Fruit fly (Drosophila melanogaster) whole organism, embryonic: Measurements from ENCODE around the gene CG10874.

Experiments
- ATbp ChIP-seq: fragments of 200-800 bp; sonication (Bioruptor generic); optimal IDR thresholded peaks from 2 replicates; lab custom pipeline; 2017; ENCODE audit warnings: missing biosample characterization, mild to moderate bottlenecking, missing genetic modification characterization, missing genetic modification reagents
- Atf6 ChIP-seq: fragments of 200-800 bp; sonication (Bioruptor generic); IDR thresholded peaks from 2 replicates; pipeline ENCODE4 v1.3.6; 2022; ENCODE audit warnings: missing biosample characterization, missing genetic modification characterization
- Awh ChIP-seq: fragments of 200-800 bp; sonication (Bioruptor generic); IDR thresholded peaks from 2 replicates; pipeline ENCODE4, ENCODE4 v1.3.6; 2022; ENCODE audit warnings: missing biosample characterization, missing genetic modification characterization
- CG10147 ChIP-seq: fragments of 200-800 bp; sonication (Bioruptor generic); optimal IDR thresholded peaks from 2 replicates; lab custom pipeline; 2019; ENCODE audit warnings: missing biosample characterization, mild to moderate bottlenecking, missing genetic modification characterization, moderate library complexity
- CG10431 ChIP-seq: fragments of 200-800 bp; sonication (Bioruptor generic); optimal IDR thresholded peaks from 3 replicates; lab custom pipeline; 2018; ENCODE audit warnings: missing biosample characterization, mild to moderate bottlenecking, missing genetic modification characterization
- CG11504 ChIP-seq: fragments of 200-800 bp; sonication (Bioruptor generic); optimal IDR thresholded peaks from 3 replicates; lab custom pipeline; 2019; ENCODE audit warnings: missing biosample characterization, mild to moderate bottlenecking, missing genetic modification characterization, moderate library complexity
- CG15269 ChIP-seq: fragments of 200-800 bp; sonication (Bioruptor generic); optimal IDR thresholded peaks from 2 replicates; lab custom pipeline; 2018; ENCODE audit warnings: missing biosample characterization, mild to moderate bottlenecking, missing genetic modification characterization, moderate library complexity
- CG1529 ChIP-seq: fragments of 200-800 bp; sonication (Bioruptor generic); optimal IDR thresholded peaks from 3 replicates; lab custom pipeline; 2018; ENCODE audit warnings: missing biosample characterization, missing genetic modification characterization
- CG15479 ChIP-seq: fragments of 200-800 bp; sonication (Bioruptor generic); optimal IDR thresholded peaks from 3 replicates; lab custom pipeline; 2019; ENCODE audit warnings: missing biosample characterization, mild to moderate bottlenecking, missing genetic modification characterization, moderate library complexity
- CG15514 ChIP-seq: fragments of 200-800 bp; sonication (Bioruptor generic); optimal IDR thresholded peaks from 3 replicates; lab custom pipeline; 2017; ENCODE audit warnings: missing biosample characterization, missing genetic modification characterization, mild to moderate bottlenecking, moderate library complexity, missing genetic modification reagents
- CG16815 ChIP-seq: fragments of 200-800 bp; sonication (Bioruptor generic); optimal IDR thresholded peaks from 3 replicates; lab custom pipeline; 2017; ENCODE audit warnings: missing biosample characterization, mild to moderate bottlenecking, missing genetic modification characterization
- CG17385 ChIP-seq: fragments of 200-800 bp; sonication (Bioruptor generic); optimal IDR thresholded peaks from 3 replicates; lab custom pipeline; 2018; ENCODE audit warnings: missing biosample characterization, mild to moderate bottlenecking, missing genetic modification characterization
- CG17568 ChIP-seq: fragments of 200-800 bp; sonication (Bioruptor generic); optimal IDR thresholded peaks from 2 replicates; lab custom pipeline; 2018; ENCODE audit warnings: missing biosample characterization, mild to moderate bottlenecking, missing genetic modification characterization, moderate library complexity
- CG1792 ChIP-seq: fragments of 200-800 bp; sonication (Bioruptor generic); optimal IDR thresholded peaks from 2 replicates; lab custom pipeline; 2016; ENCODE audit warnings: missing biosample characterization, missing genetic modification characterization
- CG18599 ChIP-seq: fragments of 200-800 bp; sonication (Bioruptor generic); optimal IDR thresholded peaks from 3 replicates; lab custom pipeline; 2017; ENCODE audit warnings: missing biosample characterization, missing genetic modification characterization, mild to moderate bottlenecking, moderate library complexity, missing genetic modification reagents
- CG2120 ChIP-seq: fragments of 200-800 bp; sonication (Bioruptor generic); optimal IDR thresholded peaks from 3 replicates; lab custom pipeline; 2016; ENCODE audit warnings: missing biosample characterization, missing genetic modification characterization
- CG2129 ChIP-seq: fragments of 200-800 bp; sonication (Bioruptor generic); IDR thresholded peaks from 2 replicates; pipeline ENCODE4 v1.3.6; 2022; ENCODE audit warnings: missing biosample characterization, missing genetic modification characterization; ENCODE audit not compliant: partially characterized antibody
- CG31224 ChIP-seq: fragments of 200-800 bp; sonication (Bioruptor generic); IDR thresholded peaks from 2 replicates; pipeline ENCODE4 v1.3.6; 2022; ENCODE audit warnings: missing biosample characterization, missing genetic modification characterization
- CG34376 ChIP-seq: fragments of 200-800 bp; sonication (Bioruptor generic); optimal IDR thresholded peaks from 2 replicates; lab custom pipeline; 2018; ENCODE audit warnings: missing biosample characterization, mild to moderate bottlenecking, missing genetic modification characterization
- CG3995 ChIP-seq: fragments of 200-800 bp; sonication (Bioruptor generic); optimal IDR thresholded peaks from 3 replicates; lab custom pipeline; 2016; ENCODE audit warnings: missing biosample characterization, missing genetic modification characterization
- CG6689 ChIP-seq: fragments of 200-800 bp; sonication (Bioruptor generic); IDR thresholded peaks from 2 replicates; pipeline ENCODE4 v1.3.6; 2022; ENCODE audit warnings: missing biosample characterization, missing genetic modification characterization
- CG8924 ChIP-seq: fragments of 200-800 bp; optimal IDR thresholded peaks from 3 replicates; lab custom pipeline; 2019; ENCODE audit warnings: missing biosample characterization, mild to moderate bottlenecking, missing genetic modification characterization, moderate library complexity
- Chrac-16 ChIP-seq: fragments of 200-800 bp; sonication (Bioruptor generic); optimal IDR thresholded peaks from 3 replicates; lab custom pipeline; 2016; ENCODE audit warnings: missing biosample characterization, missing genetic modification characterization
- D19A ChIP-seq: fragments of 200-800 bp; optimal IDR thresholded peaks from 3 replicates; lab custom pipeline; 2019; ENCODE audit warnings: missing biosample characterization, mild to moderate bottlenecking, missing genetic modification characterization, moderate library complexity
- Eip74EF ChIP-seq, 2 experiments: fragments of 200-800 bp in 1 of 2; fragments of >200 bp in 1 of 2; sonication (Bioruptor generic) in 1 of 2; optimal IDR thresholded peaks; 2 replicates each; lab custom pipeline; 2017 to 2019; ENCODE audit warnings: missing biosample characterization in 2 of 2, missing genetic modification characterization in 2 of 2, mild to moderate bottlenecking in 1 of 2, moderate library complexity in 1 of 2
- HLH4C ChIP-seq: fragments of 200-800 bp; sonication (Bioruptor generic); IDR thresholded peaks from 3 replicates; pipeline ENCODE4 v1.3.6; 2022; ENCODE audit warnings: missing biosample characterization, missing genetic modification characterization; ENCODE audit not compliant: partially characterized antibody
- HmgZ ChIP-seq: fragments of 200-800 bp; sonication (Bioruptor generic); optimal IDR thresholded peaks from 2 replicates; lab custom pipeline; 2018; ENCODE audit warnings: missing biosample characterization, mild to moderate bottlenecking, missing genetic modification characterization
- Nf-YB ChIP-seq: fragments of 200-800 bp; sonication (Bioruptor generic); optimal IDR thresholded peaks from 3 replicates; lab custom pipeline; 2019; ENCODE audit warnings: missing biosample characterization, mild to moderate bottlenecking, missing genetic modification characterization, moderate library complexity
- bcd ChIP-seq: fragments of 200-800 bp; sonication (Bioruptor generic); optimal IDR thresholded peaks from 2 replicates; lab custom pipeline; 2017; ENCODE audit warnings: missing biosample characterization, mild to moderate bottlenecking, missing genetic modification characterization
- bsh ChIP-seq, 2 experiments: fragments of 200-800 bp; sonication (Bioruptor generic); optimal IDR thresholded peaks; 2 replicates each; lab custom pipeline; 2017 to 2018; ENCODE audit warnings: mild to moderate bottlenecking in 2 of 2, missing biosample characterization in 2 of 2, missing genetic modification characterization in 2 of 2, moderate library complexity in 1 of 2
- cad ChIP-seq: fragments of >200 bp; optimal IDR thresholded peaks from 2 replicates; lab custom pipeline; 2017; ENCODE audit warnings: missing biosample characterization, missing genetic modification characterization
- chn ChIP-seq: fragments of 200-800 bp; sonication (Bioruptor generic); optimal IDR thresholded peaks from 2 replicates; lab custom pipeline; 2016; ENCODE audit warnings: missing biosample characterization, missing genetic modification characterization
- dati ChIP-seq: fragments of 200-800 bp; sonication (Bioruptor generic); IDR thresholded peaks from 2 replicates; pipeline ENCODE4 v1.3.6; 2022; ENCODE audit warnings: missing biosample characterization, missing genetic modification characterization
- emc ChIP-seq: fragments of 200-800 bp; sonication (Bioruptor generic); optimal IDR thresholded peaks from 2 replicates; lab custom pipeline; 2016; ENCODE audit warnings: missing biosample characterization, missing genetic modification characterization
- grau ChIP-seq: fragments of 200-800 bp; optimal IDR thresholded peaks from 3 replicates; lab custom pipeline; 2019; ENCODE audit warnings: missing biosample characterization, mild to moderate bottlenecking, missing genetic modification characterization, moderate library complexity
- hth ChIP-seq: fragments of >200 bp; optimal IDR thresholded peaks from 2 replicates; lab custom pipeline; 2017; ENCODE audit warnings: inconsistent platforms
- insv ChIP-seq, 2 experiments: fragments of 200-800 bp; sonication (Bioruptor generic); optimal IDR thresholded peaks; 3 replicates each; lab custom pipeline; 2016 to 2018; ENCODE audit warnings: missing biosample characterization in 2 of 2, missing genetic modification characterization in 2 of 2
- jumu ChIP-seq: fragments of 200-800 bp; sonication (Bioruptor generic); optimal IDR thresholded peaks from 3 replicates; lab custom pipeline; 2016; ENCODE audit warnings: missing biosample characterization, missing genetic modification characterization
- maf-S ChIP-seq: fragments of 200-800 bp; sonication (Bioruptor generic); optimal IDR thresholded peaks from 2 replicates; lab custom pipeline; 2016; ENCODE audit warnings: missing biosample characterization, missing genetic modification characterization
- mirr ChIP-seq: fragments of 200-800 bp; sonication (Bioruptor generic); optimal IDR thresholded peaks from 3 replicates; lab custom pipeline; 2018; ENCODE audit warnings: missing biosample characterization, mild to moderate bottlenecking, missing genetic modification characterization
- nerfin-2 ChIP-seq: fragments of 200-800 bp; sonication (Bioruptor generic); IDR thresholded peaks from 2 replicates; pipeline ENCODE4 v1.3.6; 2022; ENCODE audit warnings: missing biosample characterization, missing genetic modification characterization; ENCODE audit not compliant: partially characterized antibody
- nmo ChIP-seq: fragments of 200-800 bp; sonication (Bioruptor generic); optimal IDR thresholded peaks from 2 replicates; lab custom pipeline; 2018; ENCODE audit warnings: missing biosample characterization, mild to moderate bottlenecking, missing genetic modification characterization, moderate library complexity
- otp ChIP-seq: fragments of 200-800 bp; sonication (Bioruptor generic); IDR thresholded peaks from 3 replicates; pipeline ENCODE4, ENCODE4 v1.3.6; 2022; ENCODE audit warnings: missing biosample characterization, missing genetic modification characterization
- pb ChIP-seq: fragments of 200-800 bp; sonication (Bioruptor generic); optimal IDR thresholded peaks from 3 replicates; lab custom pipeline; 2016; ENCODE audit warnings: missing biosample characterization, missing genetic modification characterization
- pros ChIP-seq: fragments of 200-800 bp; sonication (Bioruptor generic); optimal IDR thresholded peaks from 3 replicates; lab custom pipeline; 2019; ENCODE audit warnings: missing biosample characterization, mild to moderate bottlenecking, missing genetic modification characterization, moderate library complexity
- rib ChIP-seq: fragments of 200-800 bp; sonication (Bioruptor generic); IDR thresholded peaks from 2 replicates; pipeline ENCODE4 v1.3.6; 2022; ENCODE audit warnings: missing biosample characterization, missing genetic modification characterization
- so ChIP-seq: fragments of 200-800 bp; sonication (Bioruptor generic); IDR thresholded peaks from 3 replicates; pipeline ENCODE4 v1.3.6; 2022; ENCODE audit warnings: missing biosample characterization, missing genetic modification characterization
- tna ChIP-seq: fragments of 200-800 bp; sonication (Bioruptor generic); IDR thresholded peaks from 2 replicates; pipeline ENCODE4 v1.3.6; 2022; ENCODE audit warnings: missing biosample characterization, missing genetic modification characterization; ENCODE audit not compliant: partially characterized antibody
- zf30C ChIP-seq: fragments of 200-800 bp; sonication (Bioruptor generic); optimal IDR thresholded peaks from 3 replicates; lab custom pipeline; 2018; ENCODE audit warnings: missing biosample characterization, mild to moderate bottlenecking, missing genetic modification characterization

Gene CG10874

dm6 chr2L:2172460-2173121 is 19.6 kb downstream of the CG10874 start (continued):
- no peak for TF ChIP-seq CG31224 (GFP tag; lab: Robert Waterston, UW)
- no peak for TF ChIP-seq CG2120 (GFP tag; lab: Kevin White, UChicago)
- TF ChIP-seq CG18599 = no peak
- TF ChIP-seq CG11504 (tag; lab: Kevin White, UChicago) = peak; percentile 9
- TF ChIP-seq cad (GFP tag; lab: Kevin White, UChicago) = no peak
- TF ChIP-seq CG1792 (GFP tag; lab: Kevin White, UChicago) = no peak
- no peak for TF ChIP-seq grau (tag; lab: Kevin White, UChicago)
- no peak for TF ChIP-seq D19A (tag; lab: Kevin White, UChicago)
- TF ChIP-seq pb (GFP tag; lab: Kevin White, UChicago) = no peak
- TF ChIP-seq bsh (GFP tag; optimal IDR thresholded peaks at IDR 0.05; lab: Kevin White, UChicago) = peak in 1 of 2 experiments; percentile 36
- TF ChIP-seq nmo = no peak
- TF ChIP-seq Awh (GFP tag; lab: Robert Waterston, UW) = no peak
- no peak for TF ChIP-seq CG1529
- no peak for TF ChIP-seq CG6689 (GFP tag; lab: Robert Waterston, UW)
- TF ChIP-seq Chrac-16 (GFP tag; lab: Kevin White, UChicago) = no peak
- no peak for TF ChIP-seq CG8924
- no peak for TF ChIP-seq jumu (GFP tag; lab: Kevin White, UChicago)
- TF ChIP-seq maf-S (GFP tag; lab: Kevin White, UChicago) = no peak
- TF ChIP-seq HLH4C (GFP tag; lab: Robert Waterston, UW) = no peak
- no peak for TF ChIP-seq Atf6 (GFP tag; lab: Robert Waterston, UW)
- TF ChIP-seq pros = peak; percentile 38
- no peak for TF ChIP-seq CG10431
- no peak for TF ChIP-seq dati (GFP tag; lab: Robert Waterston, UW)
- TF ChIP-seq tna = no peak
- TF ChIP-seq hth = no peak
- TF ChIP-seq CG15479 (GFP tag; lab: Kevin White, UChicago) = peak; percentile 92
- TF ChIP-seq zf30C (GFP tag; lab: Kevin White, UChicago) = peak; percentile 43
- no peak for TF ChIP-seq CG3995 (GFP tag; lab: Kevin White, UChicago)
- no peak for TF ChIP-seq insv (GFP tag; optimal IDR thresholded peaks at IDR 0.05; lab: Kevin White, UChicago)
- no peak for TF ChIP-seq emc (GFP tag; lab: Kevin White, UChicago)
- TF ChIP-seq so (GFP tag; lab: Robert Waterston, UW) = no peak
- TF ChIP-seq CG16815 (GFP tag; lab: Kevin White, UChicago) = no peak

DNA sequence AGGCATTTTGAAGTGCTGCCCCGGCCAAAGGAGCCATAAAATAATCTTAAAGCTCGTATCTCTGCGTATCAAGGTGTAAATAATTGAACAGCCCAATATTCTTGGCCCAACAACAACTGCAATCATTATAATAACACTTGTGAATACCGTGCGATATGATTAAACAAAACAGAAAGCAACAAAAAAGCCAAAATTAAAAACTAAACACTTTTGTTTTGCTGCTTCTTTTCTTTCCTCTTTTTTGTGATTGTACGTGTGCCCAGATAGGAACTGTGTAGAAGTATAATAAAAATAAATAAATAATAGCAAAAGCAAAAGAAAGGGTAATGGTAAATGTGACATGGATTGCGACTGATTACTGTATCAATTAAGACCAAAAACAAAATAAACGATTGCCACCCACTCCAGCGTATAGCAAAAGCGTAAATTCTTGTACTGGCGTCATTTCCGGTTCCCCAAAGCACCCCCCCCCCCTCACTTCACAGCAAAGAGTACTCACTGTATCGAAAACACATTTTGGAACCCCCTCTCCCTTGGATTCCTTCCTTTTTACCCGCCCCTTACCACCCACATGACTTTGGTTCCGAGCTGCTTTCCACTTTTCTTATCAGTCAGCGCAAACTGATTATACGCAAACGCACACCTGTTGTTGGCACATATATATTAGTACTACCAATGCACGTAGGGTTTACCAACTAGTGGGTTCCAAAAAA is 20.7 kb downstream of the CG10874 start:
- peak; percentile 7 for TF ChIP-seq CG17568
- TF ChIP-seq HmgZ (tag; lab: Kevin White, UChicago) = peak; percentile 29
- TF ChIP-seq ATbp = peak; percentile 25
- peak; percentile 76 for TF ChIP-seq CG34376 (GFP tag; lab: Kevin White, UChicago)
- TF ChIP-seq otp = no peak
- TF ChIP-seq CG10147 = peak; percentile 27
- peak; percentile 73 for TF ChIP-seq Nf-YB
- TF ChIP-seq chn (GFP tag; lab: Kevin White, UChicago) = no peak
- TF ChIP-seq CG18599 = peak; percentile 49
- no peak for TF ChIP-seq nerfin-2 (GFP tag; lab: Robert Waterston, UW)
- peak; percentile 26 for TF ChIP-seq CG15514
- TF ChIP-seq Eip74EF (GFP tag; optimal IDR thresholded peaks at IDR 0.05; lab: Kevin White, UChicago) = peak in 1 of 2 experiments; percentile 54
- peak; percentile 14 for TF ChIP-seq CG17385 (GFP tag; lab: Kevin White, UChicago)
- TF ChIP-seq bcd = no peak
- TF ChIP-seq CG2129 (GFP tag; lab: Robert Waterston, UW) = no peak
- TF ChIP-seq mirr = peak; percentile 68
- 0 out of 2 replicates have a peak, but pooled peaks have one; percentile 29 for TF ChIP-seq rib (GFP tag; lab: Robert Waterston, UW)
- no peak for TF ChIP-seq CG15269 (tag; lab: Kevin White, UChicago)
